Worm (Caenorhabditis elegans) whole organism, late embryonic: ENCODE results near the gene C18B2.4.

Source experiments
- C08G9.2 ChIP-seq: sonication (generic microtip); optimal IDR thresholded peaks from 2 replicates; lab custom pipeline; 2016; ENCODE audit warnings: mild to moderate bottlenecking, missing genetic modification characterization, moderate library complexity, missing compliant biosample characterization
- F13H6.1 ChIP-seq: sonication (generic microtip); optimal IDR thresholded peaks from 2 replicates; lab custom pipeline; 2016; ENCODE audit warnings: missing genetic modification characterization, missing compliant biosample characterization
- K02D7.2 ChIP-seq: sonication (generic microtip); optimal IDR thresholded peaks from 2 replicates; lab custom pipeline; 2017; ENCODE audit warnings: mild to moderate bottlenecking, missing genetic modification characterization, missing compliant biosample characterization
- Y22D7AL.16 ChIP-seq: sonication (generic microtip); optimal IDR thresholded peaks from 2 replicates; lab custom pipeline; 2016; ENCODE audit warnings: missing genetic modification characterization, missing compliant biosample characterization
- ahr-1 ChIP-seq: sonication (generic microtip); optimal IDR thresholded peaks from 2 replicates; lab custom pipeline; 2016; ENCODE audit warnings: missing genetic modification characterization, missing compliant biosample characterization
- ama-1 ChIP-seq: fragments of 150-350 bp; optimal IDR thresholded peaks from 2 replicates; lab custom pipeline; 2014
- ceh-18 ChIP-seq: sonication (generic microtip); optimal IDR thresholded peaks from 2 replicates; lab custom pipeline; 2016; ENCODE audit warnings: missing genetic modification characterization, missing compliant biosample characterization
- ceh-19 ChIP-seq: fragments of 200-800 bp; sonication (Bioruptor generic); optimal IDR thresholded peaks from 2 replicates; lab custom pipeline; 2018; ENCODE audit warnings: mild to moderate bottlenecking, missing genetic modification characterization, missing compliant biosample characterization
- ceh-30 ChIP-seq: fragments of 150-350 bp; optimal IDR thresholded peaks from 2 replicates; lab custom pipeline; 2014; ENCODE audit warnings: missing biosample characterization, missing genetic modification characterization
- ceh-31 ChIP-seq: sonication (generic microtip); optimal IDR thresholded peaks from 2 replicates; lab custom pipeline; 2016; ENCODE audit warnings: missing genetic modification characterization, missing compliant biosample characterization
- ceh-34 ChIP-seq: sonication (generic microtip); optimal IDR thresholded peaks from 2 replicates; lab custom pipeline; 2016; ENCODE audit warnings: mild to moderate bottlenecking, missing genetic modification characterization, missing compliant biosample characterization
- ceh-45 ChIP-seq: fragments of 200-800 bp; sonication (Bioruptor generic); IDR thresholded peaks from 2 replicates; pipeline ENCODE4 v1.3.6; 2022; ENCODE audit warnings: missing genetic modification reagents, missing genetic modification characterization, missing compliant biosample characterization
- ceh-6 ChIP-seq: fragments of 200-800 bp; sonication (Bioruptor generic); optimal IDR thresholded peaks from 2 replicates; lab custom pipeline; 2018; ENCODE audit warnings: mild to moderate bottlenecking, missing genetic modification characterization, missing compliant biosample characterization
- ceh-9 ChIP-seq: sonication (generic microtip); optimal IDR thresholded peaks from 2 replicates; lab custom pipeline; 2016; ENCODE audit warnings: mild to moderate bottlenecking, missing genetic modification characterization, inconsistent platforms, missing compliant biosample characterization
- che-1 ChIP-seq: sonication (generic microtip); optimal IDR thresholded peaks from 2 replicates; lab custom pipeline; 2016; ENCODE audit warnings: mild to moderate bottlenecking, missing genetic modification characterization, missing compliant biosample characterization
- dmd-4 ChIP-seq: sonication (generic microtip); optimal IDR thresholded peaks from 2 replicates; lab custom pipeline; 2016; ENCODE audit warnings: borderline replicate concordance, missing genetic modification characterization, missing compliant biosample characterization
- dve-1 ChIP-seq: sonication (generic microtip); optimal IDR thresholded peaks from 2 replicates; lab custom pipeline; 2017; ENCODE audit warnings: antibody characterized with exemption, mild to moderate bottlenecking, missing genetic modification characterization, missing compliant biosample characterization
- elt-2 ChIP-seq: sonication (generic microtip); optimal IDR thresholded peaks from 2 replicates; lab custom pipeline; 2016; ENCODE audit warnings: missing genetic modification reagents, missing genetic modification characterization, missing compliant biosample characterization
- ets-4 ChIP-seq: sonication (generic microtip); optimal IDR thresholded peaks from 2 replicates; lab custom pipeline; 2016; ENCODE audit warnings: missing genetic modification characterization, missing compliant biosample characterization
- fkh-10 ChIP-seq: fragments of 150-350 bp; optimal IDR thresholded peaks from 2 replicates; lab custom pipeline; 2014; ENCODE audit warnings: missing biosample characterization, missing genetic modification reagents, missing genetic modification characterization
- hlh-15 ChIP-seq: sonication (generic microtip); optimal IDR thresholded peaks from 2 replicates; lab custom pipeline; 2016; ENCODE audit warnings: missing genetic modification characterization, missing compliant biosample characterization
- hlh-6 ChIP-seq: sonication (generic microtip); optimal IDR thresholded peaks from 2 replicates; lab custom pipeline; 2016; ENCODE audit warnings: missing genotype, missing genetic modification characterization, missing compliant biosample characterization
- hlh-8 ChIP-seq: sonication (generic microtip); optimal IDR thresholded peaks from 2 replicates; lab custom pipeline; 2016; ENCODE audit warnings: missing genotype, missing genetic modification characterization, missing compliant biosample characterization
- lim-6 ChIP-seq: sonication (generic microtip); optimal IDR thresholded peaks from 2 replicates; lab custom pipeline; 2016; ENCODE audit warnings: missing genetic modification characterization, missing compliant biosample characterization
- lin-11 ChIP-seq: fragments of 200-800 bp; sonication (Bioruptor generic); optimal IDR thresholded peaks from 2 replicates; lab custom pipeline; 2018; ENCODE audit warnings: mild to moderate bottlenecking, missing genetic modification characterization, missing compliant biosample characterization
- mec-3 ChIP-seq: sonication (generic microtip); optimal IDR thresholded peaks from 2 replicates; lab custom pipeline; 2016; ENCODE audit warnings: borderline replicate concordance, missing genetic modification characterization, missing compliant biosample characterization
- nhr-232 ChIP-seq: sonication (generic microtip); optimal IDR thresholded peaks from 2 replicates; lab custom pipeline; 2016; ENCODE audit warnings: missing genetic modification characterization, missing compliant biosample characterization
- npax-4 ChIP-seq: sonication (generic microtip); optimal IDR thresholded peaks from 2 replicates; lab custom pipeline; 2016; ENCODE audit warnings: missing genetic modification characterization, missing compliant biosample characterization
- odd-2 ChIP-seq: sonication (generic microtip); optimal IDR thresholded peaks from 2 replicates; lab custom pipeline; 2017; ENCODE audit warnings: antibody characterized with exemption, mild to moderate bottlenecking, missing genetic modification characterization, missing compliant biosample characterization
- pat-9 ChIP-seq: fragments of 200-800 bp; sonication (Bioruptor generic); optimal IDR thresholded peaks from 2 replicates; lab custom pipeline; 2018; ENCODE audit warnings: mild to moderate bottlenecking, missing genetic modification characterization, moderate library complexity, missing compliant biosample characterization
- pha-4 ChIP-seq: fragments of 150-350 bp; optimal IDR thresholded peaks from 2 replicates; lab custom pipeline; 2018; ENCODE audit warnings: missing biosample characterization, missing genetic modification reagents, missing genetic modification characterization
- pqm-1 ChIP-seq: sonication (generic microtip); optimal IDR thresholded peaks from 2 replicates; lab custom pipeline; 2016; ENCODE audit warnings: missing genetic modification characterization, missing compliant biosample characterization
- ref-2 ChIP-seq: sonication (generic microtip); optimal IDR thresholded peaks from 2 replicates; lab custom pipeline; 2016; ENCODE audit warnings: missing genetic modification characterization, missing compliant biosample characterization
- rnt-1 ChIP-seq: sonication (generic microtip); optimal IDR thresholded peaks from 2 replicates; lab custom pipeline; 2016; ENCODE audit warnings: missing genetic modification characterization, missing compliant biosample characterization
- sox-2 ChIP-seq: fragments of 200-800 bp; sonication (Bioruptor generic); IDR thresholded peaks from 2 replicates; pipeline ENCODE4 v1.3.6; 2022; ENCODE audit warnings: missing genetic modification reagents, missing genetic modification characterization, missing compliant biosample characterization
- tbx-7 ChIP-seq: sonication (generic microtip); optimal IDR thresholded peaks from 2 replicates; lab custom pipeline; 2016; ENCODE audit warnings: missing genotype, missing genetic modification characterization, missing compliant biosample characterization
- unc-42 ChIP-seq: sonication (generic microtip); optimal IDR thresholded peaks from 2 replicates; lab custom pipeline; 2016; ENCODE audit warnings: missing genotype, missing genetic modification characterization, missing compliant biosample characterization
- unc-55 ChIP-seq: sonication (generic microtip); optimal IDR thresholded peaks from 2 replicates; lab custom pipeline; 2017; ENCODE audit warnings: missing biosample characterization, missing genetic modification reagents, missing genetic modification characterization
- zip-5 ChIP-seq: sonication (generic microtip); optimal IDR thresholded peaks from 2 replicates; lab custom pipeline; 2016; ENCODE audit warnings: missing genetic modification characterization, missing compliant biosample characterization
- ztf-16 ChIP-seq: sonication (generic microtip); optimal IDR thresholded peaks from 2 replicates; lab custom pipeline; 2017; ENCODE audit warnings: missing genetic modification characterization, missing compliant biosample characterization

C18B2.4 gene

ce11 chrX:3585625-3586024, 19.9 kb downstream of the C18B2.4 start, which contains the start of gene T27A10.2:
Gene T27A10.2, plus strand, starts transcription at chrX:3585957.
- TF ChIP-seq unc-42 = peak; percentile 8
- no peak for TF ChIP-seq C08G9.2

ce11 chrX:3584481-3584880, 21.1 kb downstream of the C18B2.4 start:
- no peak for TF ChIP-seq odd-2 (tag; lab: Kevin White, UChicago)
- TF ChIP-seq hlh-8 (tag; lab: Kevin White, UChicago) = no peak
- TF ChIP-seq lim-6 = no peak
- peak; percentile 63 for TF ChIP-seq unc-42
- TF ChIP-seq ceh-45 (GFP tag; lab: Robert Waterston, UW) = no peak
- TF ChIP-seq fkh-10 (GFP tag; lab: Kevin White, UChicago) = no peak

- TF ChIP-seq pat-9 (tag; lab: Kevin White, UChicago) (no peak), tbx-7 (tag; lab: Kevin White, UChicago) (no peak), unc-55 (GFP tag; lab: Kevin White, UChicago) (no peak), ceh-19 (GFP tag; lab: Kevin White, UChicago) (no peak), odd-2 (tag; lab: Kevin White, UChicago) (no peak), dve-1 (tag; lab: Kevin White, UChicago) (no peak), hlh-8 (tag; lab: Kevin White, UChicago) (no peak), ceh-30 (no peak)
Measured at ce11 chrX:3583436-3583835, 22.1 kb downstream of the C18B2.4 start.

ce11 chrX:3581813-3582212, 23.7 kb downstream of the C18B2.4 start:
- no peak for TF ChIP-seq pha-4 (tag; lab: Kevin White, UChicago)
- TF ChIP-seq ceh-31 (tag; lab: Kevin White, UChicago) = no peak
- TF ChIP-seq ztf-16 (tag; lab: Kevin White, UChicago) = no peak
- TF ChIP-seq ets-4 (tag; lab: Kevin White, UChicago) = no peak
- TF ChIP-seq che-1 (tag; lab: Kevin White, UChicago) = no peak

ce11 chrX:3576239-3576638, 29.3 kb downstream of the C18B2.4 start, which contains the start of gene ckc-1:
Gene ckc-1, plus strand, starts transcription at chrX:3576606.
- TF ChIP-seq pqm-1 (tag; lab: Kevin White, UChicago) (peak; percentile 37), rnt-1 (tag; lab: Kevin White, UChicago) (no peak), elt-2 (tag; lab: Kevin White, UChicago) (peak; percentile 97)

- TF ChIP-seq hlh-6 (tag; lab: Kevin White, UChicago) (no peak), ceh-6 (no peak), F13H6.1 (no peak), Y22D7AL.16 (tag; lab: Kevin White, UChicago) (no peak), K02D7.2 (tag; lab: Kevin White, UChicago) (no peak), hlh-15 (tag; lab: Kevin White, UChicago) (no peak), rnt-1 (tag; lab: Kevin White, UChicago) (no peak), zip-5 (tag; lab: Kevin White, UChicago) (no peak), ceh-34 (tag; lab: Kevin White, UChicago) (no peak), mec-3 (tag; lab: Kevin White, UChicago) (no peak), nhr-232 (tag; lab: Kevin White, UChicago) (no peak)
Measured at ce11 chrX:3573482-3573881, 32.1 kb downstream of the C18B2.4 start, which contains the start of gene T27A10.5. Gene T27A10.5, minus strand, starts transcription at chrX:3573582.

ce11 chrX:3572490-3572889, 33.1 kb downstream of the C18B2.4 start, which contains the start of gene vit-3:
Gene vit-3, minus strand, starts transcription at chrX:3572549.
- TF ChIP-seq dmd-4 (no peak), npax-4 (tag; lab: Kevin White, UChicago) (no peak), sox-2 (GFP tag; lab: Robert Waterston, UW) (no peak), pat-9 (tag; lab: Kevin White, UChicago) (no peak), ceh-19 (GFP tag; lab: Kevin White, UChicago) (no peak), ceh-9 (tag; lab: Kevin White, UChicago) (no peak), ceh-18 (no peak), ceh-45 (GFP tag; lab: Robert Waterston, UW) (no peak), hlh-6 (tag; lab: Kevin White, UChicago) (no peak), Y22D7AL.16 (tag; lab: Kevin White, UChicago) (no peak), lin-11 (tag; lab: Kevin White, UChicago) (no peak), ahr-1 (tag; lab: Kevin White, UChicago) (no peak), che-1 (tag; lab: Kevin White, UChicago) (no peak), ama-1 (no peak), ref-2 (tag; lab: Kevin White, UChicago) (no peak), C08G9.2 (no peak), lim-6 (no peak), zip-5 (tag; lab: Kevin White, UChicago) (no peak)
